Worm (Caenorhabditis elegans) whole organism, L1 larva: ENCODE data around the gene mtss-1.

Experiments
- C04F5.9 ChIP-seq: sonication (generic microtip); optimal IDR thresholded peaks from 2 replicates; lab custom pipeline; 2016; ENCODE audit warnings: missing genetic modification characterization, missing compliant biosample characterization
- C16A3.4 ChIP-seq: fragments of 150-350 bp; optimal IDR thresholded peaks from 2 replicates; lab custom pipeline; 2014; ENCODE audit warnings: missing biosample characterization, missing genetic modification characterization
- C34B4.2 ChIP-seq: sonication (generic microtip); optimal IDR thresholded peaks from 2 replicates; lab custom pipeline; 2017; ENCODE audit warnings: mild to moderate bottlenecking, missing genetic modification characterization, missing compliant biosample characterization
- F16B12.6 ChIP-seq: fragments of 150-350 bp; optimal IDR thresholded peaks from 2 replicates; lab custom pipeline; 2014; ENCODE audit warnings: missing biosample characterization, missing genetic modification characterization
- Y116A8C.19 ChIP-seq: sonication (generic microtip); optimal IDR thresholded peaks from 2 replicates; lab custom pipeline; 2016; ENCODE audit warnings: missing compliant biosample characterization, missing genetic modification characterization, borderline replicate concordance
- ama-1 ChIP-seq: fragments of 150-350 bp; optimal IDR thresholded peaks from 2 replicates; lab custom pipeline; 2014
- blmp-1 ChIP-seq: fragments of 150-350 bp; optimal IDR thresholded peaks from 2 replicates; lab custom pipeline; 2014; ENCODE audit warnings: missing biosample characterization, missing genetic modification characterization
- ceh-82 ChIP-seq, 3 experiments: fragments of 150-350 bp in 1 of 3; sonication (generic microtip) in 2 of 3; optimal IDR thresholded peaks; 2 replicates each; lab custom pipeline; 2014 to 2017; ENCODE audit warnings: missing biosample characterization in 3 of 3, missing genetic modification characterization in 3 of 3
- ces-1 ChIP-seq: fragments of 150-350 bp; optimal IDR thresholded peaks from 2 replicates; lab custom pipeline; 2014; ENCODE audit warnings: missing biosample characterization, missing genetic modification reagents, missing genetic modification characterization
- dpl-1 ChIP-seq, 3 experiments: fragments of 150-350 bp in 2 of 3; sonication (generic microtip) in 1 of 3; optimal IDR thresholded peaks; 2 replicates each; lab custom pipeline; 2014 to 2017; ENCODE audit warnings: missing biosample characterization in 3 of 3, missing genetic modification characterization in 3 of 3, missing genetic modification reagents in 3 of 3
- efl-3 ChIP-seq: fragments of 200-800 bp; sonication (Bioruptor generic); optimal IDR thresholded peaks from 2 replicates; lab custom pipeline; 2018; ENCODE audit warnings: mild to moderate bottlenecking, missing genetic modification characterization, missing compliant biosample characterization
- egl-13 ChIP-seq: sonication (generic microtip); optimal IDR thresholded peaks from 2 replicates; lab custom pipeline; 2016; ENCODE audit warnings: missing genotype, missing genetic modification reagents, missing genetic modification characterization, missing compliant biosample characterization
- elt-2 ChIP-seq: sonication (generic microtip); optimal IDR thresholded peaks from 2 replicates; lab custom pipeline; 2016; ENCODE audit warnings: missing genetic modification characterization, mild to moderate bottlenecking, inconsistent platforms, missing compliant biosample characterization, missing genetic modification reagents
- elt-3 ChIP-seq, 6 experiments: fragments of 150-350 bp in 1 of 6; sonication (generic microtip); optimal IDR thresholded peaks; 2 replicates each; lab custom pipeline; 2017 to 2018; ENCODE audit warnings: missing biosample characterization in 6 of 6, missing genetic modification characterization in 6 of 6, inconsistent platforms in 1 of 6
- ets-5 ChIP-seq: fragments of 200-800 bp; sonication (Bioruptor generic); IDR thresholded peaks from 2 replicates; pipeline ENCODE4 v1.3.6; 2022; ENCODE audit warnings: missing genetic modification characterization, missing compliant biosample characterization
- fkh-10 ChIP-seq: sonication (generic microtip); optimal IDR thresholded peaks from 2 replicates; lab custom pipeline; 2017; ENCODE audit warnings: missing biosample characterization, missing genetic modification reagents, missing genetic modification characterization
- fkh-4 ChIP-seq: sonication (generic microtip); optimal IDR thresholded peaks from 2 replicates; lab custom pipeline; 2016; ENCODE audit warnings: missing compliant biosample characterization, missing genetic modification characterization, borderline replicate concordance
- fkh-8 ChIP-seq: sonication (generic microtip); optimal IDR thresholded peaks from 2 replicates; lab custom pipeline; 2016; ENCODE audit warnings: mild to moderate bottlenecking, missing genetic modification characterization, missing compliant biosample characterization
- fos-1 ChIP-seq: fragments of 150-350 bp; optimal IDR thresholded peaks from 2 replicates; lab custom pipeline; 2014; ENCODE audit warnings: missing biosample characterization, missing genetic modification characterization
- grh-1 ChIP-seq: fragments of 200-800 bp; sonication (Bioruptor generic); IDR thresholded peaks from 2 replicates; pipeline ENCODE4 v1.3.6; 2022; ENCODE audit warnings: missing genetic modification reagents, missing genetic modification characterization, missing compliant biosample characterization
- hlh-4 ChIP-seq: sonication (generic microtip); optimal IDR thresholded peaks from 2 replicates; lab custom pipeline; 2016; ENCODE audit warnings: mild to moderate bottlenecking, missing genetic modification characterization, missing compliant biosample characterization
- lin-15B ChIP-seq: fragments of 150-350 bp; sonication (generic microtip); optimal IDR thresholded peaks from 3 replicates; lab custom pipeline; 2014; ENCODE audit warnings: missing biosample characterization, missing genetic modification characterization
- lsy-2 ChIP-seq, 2 experiments: fragments of 150-350 bp; optimal IDR thresholded peaks; 2 replicates each; lab custom pipeline; 2014; ENCODE audit warnings: missing biosample characterization in 2 of 2, missing genetic modification characterization in 2 of 2
- mdl-1 ChIP-seq, 2 experiments: fragments of 150-350 bp; optimal IDR thresholded peaks; 2 replicates each; lab custom pipeline; 2014 to 2017; ENCODE audit warnings: missing biosample characterization in 2 of 2, missing genetic modification characterization in 2 of 2, inconsistent platforms in 1 of 2
- mef-2 ChIP-seq: fragments of 150-350 bp; optimal IDR thresholded peaks from 2 replicates; lab custom pipeline; 2014; ENCODE audit warnings: missing biosample characterization, missing genetic modification characterization
- mep-1 ChIP-seq: fragments of 150-350 bp; optimal IDR thresholded peaks from 2 replicates; lab custom pipeline; 2014; ENCODE audit warnings: missing biosample characterization, missing genetic modification characterization
- nhr-12 ChIP-seq: sonication (generic microtip); optimal IDR thresholded peaks from 2 replicates; lab custom pipeline; 2017; ENCODE audit warnings: missing biosample characterization, missing genetic modification characterization
- nhr-19 ChIP-seq: fragments of 200-800 bp; sonication (Bioruptor generic); conservative IDR thresholded peaks from 2 replicates; pipeline ENCODE4 v1.3.6; 2022; ENCODE audit warnings: missing genetic modification characterization, missing compliant biosample characterization
- nhr-20 ChIP-seq: sonication (generic microtip); optimal IDR thresholded peaks from 2 replicates; lab custom pipeline; 2016; ENCODE audit warnings: mild to moderate bottlenecking, missing genetic modification characterization, missing compliant biosample characterization
- nhr-28 ChIP-seq: fragments of 150-350 bp; optimal IDR thresholded peaks from 2 replicates; lab custom pipeline; 2014; ENCODE audit warnings: missing biosample characterization, missing genetic modification characterization
- nhr-47 ChIP-seq: sonication (generic microtip); optimal IDR thresholded peaks from 2 replicates; lab custom pipeline; 2016; ENCODE audit warnings: mild to moderate bottlenecking, missing genetic modification characterization, moderate library complexity, missing compliant biosample characterization
- nhr-71 ChIP-seq: sonication (generic microtip); optimal IDR thresholded peaks from 2 replicates; lab custom pipeline; 2016; ENCODE audit warnings: mild to moderate bottlenecking, missing genetic modification characterization, moderate library complexity, missing compliant biosample characterization
- nhr-77 ChIP-seq: fragments of 150-350 bp; optimal IDR thresholded peaks from 2 replicates; lab custom pipeline; 2014; ENCODE audit warnings: missing biosample characterization, missing genetic modification characterization
- nhr-84 ChIP-seq: sonication (generic microtip); optimal IDR thresholded peaks from 2 replicates; lab custom pipeline; 2017; ENCODE audit warnings: missing biosample characterization, missing genetic modification characterization
- nhr-85 ChIP-seq: sonication (generic microtip); peaks from one replicate; lab custom pipeline; 2016; ENCODE audit warnings: missing genetic modification characterization, inconsistent platforms, missing compliant biosample characterization
- pag-3 ChIP-seq: sonication (generic microtip); optimal IDR thresholded peaks from 2 replicates; lab custom pipeline; 2017; ENCODE audit warnings: missing genetic modification characterization, mild to moderate bottlenecking, missing compliant biosample characterization, antibody characterized with exemption, borderline replicate concordance; ENCODE audit not compliant: insufficient read depth
- pax-3 ChIP-seq: fragments of 200-800 bp; sonication (Bioruptor generic); optimal IDR thresholded peaks from 2 replicates; lab custom pipeline; 2018; ENCODE audit warnings: mild to moderate bottlenecking, missing genetic modification characterization, moderate library complexity, missing compliant biosample characterization
- rnt-1 ChIP-seq: sonication (generic microtip); optimal IDR thresholded peaks from 2 replicates; lab custom pipeline; 2016; ENCODE audit warnings: mild to moderate bottlenecking, missing genetic modification characterization, moderate library complexity, missing compliant biosample characterization
- snpc-4 ChIP-seq: fragments of 150-350 bp; optimal IDR thresholded peaks from 2 replicates; lab custom pipeline; 2014; ENCODE audit warnings: missing biosample characterization, missing genetic modification characterization
- sox-4 ChIP-seq: sonication (generic microtip); optimal IDR thresholded peaks from 2 replicates; lab custom pipeline; 2016; ENCODE audit warnings: missing genetic modification characterization, missing compliant biosample characterization
- sptf-1 ChIP-seq: fragments of 150-350 bp; optimal IDR thresholded peaks from 2 replicates; lab custom pipeline; 2014; ENCODE audit warnings: missing biosample characterization, missing genetic modification characterization
- swsn-7 ChIP-seq: sonication (generic microtip); optimal IDR thresholded peaks from 2 replicates; lab custom pipeline; 2016; ENCODE audit warnings: missing genetic modification characterization, missing compliant biosample characterization
- unc-130 ChIP-seq: fragments of 150-350 bp; optimal IDR thresholded peaks from 2 replicates; lab custom pipeline; 2017; ENCODE audit warnings: missing biosample characterization, missing genetic modification characterization, inconsistent platforms
- unc-30 ChIP-seq: sonication (generic microtip); optimal IDR thresholded peaks from 2 replicates; lab custom pipeline; 2017; ENCODE audit warnings: missing biosample characterization, missing genetic modification characterization
- unc-62 ChIP-seq: fragments of 150-350 bp; optimal IDR thresholded peaks from 2 replicates; lab custom pipeline; 2014; ENCODE audit warnings: missing biosample characterization, missing genetic modification reagents, missing genetic modification characterization
- unc-86 ChIP-seq: sonication (generic microtip); optimal IDR thresholded peaks from 2 replicates; lab custom pipeline; 2016; ENCODE audit warnings: missing genetic modification characterization, missing compliant biosample characterization
- unc-98 ChIP-seq: fragments of 200-800 bp; sonication (Bioruptor generic); IDR thresholded peaks from 2 replicates; pipeline ENCODE4 v1.3.6; 2022; ENCODE audit warnings: missing genetic modification characterization, missing compliant biosample characterization
- zag-1 ChIP-seq: fragments of 150-350 bp; optimal IDR thresholded peaks from 2 replicates; lab custom pipeline; 2014; ENCODE audit warnings: missing biosample characterization, missing genetic modification characterization
- ztf-11 ChIP-seq, 2 experiments: sonication (generic microtip); optimal IDR thresholded peaks; 2 replicates each; lab custom pipeline; 2016 to 2017; ENCODE audit warnings: missing genetic modification characterization in 2 of 2, missing biosample characterization in 1 of 2, missing compliant biosample characterization in 1 of 2
- ztf-4 ChIP-seq: fragments of 150-350 bp; optimal IDR thresholded peaks from 2 replicates; lab custom pipeline; 2014; ENCODE audit warnings: missing biosample characterization, missing genetic modification characterization

The mtss-1 gene

ce11 chrIII:8739786-8740185 lies 28.3 kb upstream of the mtss-1 start (continued):
- TF ChIP-seq mdl-1 (tag; optimal IDR thresholded peaks at IDR 0.05; lab: Kevin White, UChicago) (peak in 1 of 2 experiments; percentile 27), grh-1 (GFP tag; lab: Robert Waterston, UW) (no peak), C16A3.4 (tag; lab: Kevin White, UChicago) (no peak), lin-15B (no peak)

DNA sequence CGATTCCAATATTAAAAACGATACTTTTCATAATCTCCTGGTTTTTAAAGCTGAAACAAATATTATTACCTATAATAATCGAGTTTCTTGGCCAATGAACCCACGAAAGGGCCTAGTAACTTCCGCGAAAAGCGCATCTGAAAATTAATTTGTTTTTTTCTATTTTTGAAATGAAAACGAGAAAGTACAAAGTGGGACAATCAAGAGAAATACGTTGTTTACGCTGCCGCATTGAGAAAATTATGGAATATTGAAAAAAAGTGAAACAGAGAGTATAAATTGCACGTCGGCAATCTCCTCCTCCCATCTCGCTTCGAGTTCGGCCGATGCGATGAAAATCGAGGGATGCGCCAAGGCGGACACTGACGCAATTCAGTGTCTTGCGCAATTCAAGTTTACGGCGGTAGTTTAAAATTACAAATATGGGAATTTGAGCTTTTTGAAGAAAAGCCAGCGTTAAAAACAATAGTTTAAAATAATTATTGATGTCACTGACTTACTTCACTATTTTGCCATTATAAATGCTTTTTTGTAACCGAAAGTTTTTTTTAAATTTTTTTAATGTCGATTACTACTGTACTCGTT lies 26.7 kb upstream of the mtss-1 start, which contains the start of gene pdhk-2:
Gene pdhk-2, minus strand, starts transcription at position 137 of the 585 bp plus-strand sequence.
- peak; percentile 93 to 97 (median 94) for TF ChIP-seq ceh-82 (tag; optimal IDR thresholded peaks at IDR 0.05; lab: Kevin White, UChicago)
- peak; percentile 82 for TF ChIP-seq zag-1
- TF ChIP-seq elt-2 (tag; lab: Kevin White, UChicago): peak; percentile 85
- TF ChIP-seq nhr-20 (tag; lab: Kevin White, UChicago): peak; percentile 96
- peak; percentile 98 for TF ChIP-seq mep-1 (tag; lab: Kevin White, UChicago)
- TF ChIP-seq hlh-4 (tag; lab: Kevin White, UChicago): no peak
- peak; percentile 88 for TF ChIP-seq ztf-4 (tag; lab: Kevin White, UChicago)
- peak; percentile 80 for TF ChIP-seq unc-130 (tag; lab: Kevin White, UChicago)
- peak; percentile 84 for TF ChIP-seq snpc-4 (tag; lab: Kevin White, UChicago)
- peak; percentile 69 for TF ChIP-seq mef-2
- peak in 1 of 2 experiments; percentile 84 for TF ChIP-seq ztf-11 (tag; optimal IDR thresholded peaks at IDR 0.05; lab: Kevin White, UChicago)
- TF ChIP-seq pag-3 (tag; lab: Kevin White, UChicago): no peak
- TF ChIP-seq fkh-10 (GFP tag; lab: Kevin White, UChicago): peak; percentile 93
- peak; percentile 99 to 100 (median 99) for TF ChIP-seq dpl-1 (GFP tag; optimal IDR thresholded peaks at IDR 0.05; lab: Kevin White, UChicago)
- peak; percentile 53 for TF ChIP-seq efl-3 (GFP tag; lab: Kevin White, UChicago)
- peak; percentile 72 for TF ChIP-seq fkh-4 (tag; lab: Kevin White, UChicago)
- peak; percentile 85 for TF ChIP-seq nhr-77
- TF ChIP-seq nhr-84 (tag; lab: Kevin White, UChicago): no peak
- TF ChIP-seq unc-98: peak; percentile 47; the same call in 1 of the 2 replicates
- TF ChIP-seq nhr-19 (GFP tag; lab: Robert Waterston, UW): peak; percentile 95
- TF ChIP-seq blmp-1 (tag; lab: Kevin White, UChicago): peak; percentile 80
- TF ChIP-seq ets-5 (GFP tag; lab: Robert Waterston, UW): no peak
- peak; percentile 86 for TF ChIP-seq fos-1 (tag; lab: Kevin White, UChicago)
- no peak for TF ChIP-seq sptf-1 (tag; lab: Kevin White, UChicago)
- TF ChIP-seq lsy-2 (tag; optimal IDR thresholded peaks at IDR 0.05; lab: Kevin White, UChicago): peak; percentile 95
- TF ChIP-seq nhr-85 (tag; lab: Kevin White, UChicago): peak; percentile 98
- peak; percentile 49 for TF ChIP-seq C34B4.2 (tag; lab: Kevin White, UChicago)
- TF ChIP-seq nhr-28 (tag; lab: Kevin White, UChicago): no peak
- no peak for TF ChIP-seq nhr-12 (tag; lab: Kevin White, UChicago)
- TF ChIP-seq mdl-1 (tag; optimal IDR thresholded peaks at IDR 0.05; lab: Kevin White, UChicago): peak in 1 of 2 experiments; percentile 85
- TF ChIP-seq unc-86 (tag; lab: Kevin White, UChicago): peak; percentile 94
- TF ChIP-seq egl-13 (tag; lab: Kevin White, UChicago): peak; percentile 93
- TF ChIP-seq elt-3 (tag; optimal IDR thresholded peaks at IDR 0.05; lab: Kevin White, UChicago): peak in 3 of 6 experiments; percentile 35 to 89 (median 88)
- TF ChIP-seq pax-3 (tag; lab: Kevin White, UChicago): peak; percentile 91
- TF ChIP-seq swsn-7 (tag; lab: Kevin White, UChicago): peak; percentile 96
- peak; percentile 98 for TF ChIP-seq grh-1 (GFP tag; lab: Robert Waterston, UW)
- peak; percentile 81 for TF ChIP-seq sox-4 (tag; lab: Kevin White, UChicago)
- TF ChIP-seq nhr-47 (tag; lab: Kevin White, UChicago): peak; percentile 97
- peak; percentile 97 for TF ChIP-seq rnt-1 (tag; lab: Kevin White, UChicago)
- TF ChIP-seq Y116A8C.19 (tag; lab: Kevin White, UChicago): no peak
- peak; percentile 98 for TF ChIP-seq nhr-71 (tag; lab: Kevin White, UChicago)
- TF ChIP-seq ces-1 (GFP tag; lab: Kevin White, UChicago): no peak
- TF ChIP-seq ama-1 (lab: Kevin White, UChicago): peak; percentile 74
- TF ChIP-seq unc-30 (tag; lab: Kevin White, UChicago): no peak
- TF ChIP-seq fkh-8: peak; percentile 91
- TF ChIP-seq F16B12.6 (tag; lab: Kevin White, UChicago): peak; percentile 66
- TF ChIP-seq C04F5.9 (tag; lab: Kevin White, UChicago): peak; percentile 94
- TF ChIP-seq unc-62: no peak
